Worm (Caenorhabditis elegans): ENCODE measurements around the gene T13F3.6.

Gene T13F3.6

DNA sequence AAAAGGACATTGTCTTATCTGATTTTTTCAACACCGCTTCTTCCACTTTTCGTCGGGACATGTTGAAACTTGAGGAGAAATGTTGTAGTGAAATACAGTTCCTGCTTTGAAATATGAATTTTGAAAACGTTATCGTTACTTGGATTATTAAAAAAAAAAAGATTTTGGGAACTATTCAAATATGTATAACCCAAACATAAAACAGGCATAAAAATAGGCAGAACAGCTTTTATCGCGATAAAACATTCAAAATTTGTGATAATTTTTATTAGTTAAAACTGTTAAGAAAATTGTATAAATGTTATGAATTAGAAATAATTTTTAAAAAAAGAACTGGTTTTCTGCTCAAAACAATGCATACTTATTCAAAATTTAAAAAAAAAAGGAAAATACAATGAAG, 14.6 kb downstream of the T13F3.6 start, which contains the start of gene bgnt-1.3:
TSS of gene bgnt-1.3 (minus strand) at position 101 of the 400 bp plus-strand sequence.
- TF ChIP-seq elt-2 (tag; optimal IDR thresholded peaks at IDR 0.05), result no peak
- no peak for TF ChIP-seq ceh-63 (GFP tag; optimal IDR thresholded peaks at IDR 0.05)
- no peak for TF ChIP-seq nhr-12 (tag; optimal IDR thresholded peaks at IDR 0.05)
- TF ChIP-seq rnt-1 (tag; optimal IDR thresholded peaks at IDR 0.05), result no peak
- TF ChIP-seq nhr-90 (tag; optimal IDR thresholded peaks at IDR 0.05; ENCODE audit: poor library complexity), result no peak
- TF ChIP-seq fkh-8 (tag; optimal IDR thresholded peaks at IDR 0.05), result no peak
- TF ChIP-seq nhr-76 (tag; optimal IDR thresholded peaks at IDR 0.05), result no peak
- TF ChIP-seq unc-86 (tag; optimal IDR thresholded peaks at IDR 0.05), result no peak
- TF ChIP-seq egl-13 (tag; optimal IDR thresholded peaks at IDR 0.05), result no peak
- TF ChIP-seq grh-1 (GFP tag; IDR thresholded peaks at IDR 0.05), result no peak
- no peak for TF ChIP-seq unc-98 (GFP tag; IDR thresholded peaks at IDR 0.05)
- no peak for TF ChIP-seq nhr-47 (tag; optimal IDR thresholded peaks at IDR 0.05)

DNA sequence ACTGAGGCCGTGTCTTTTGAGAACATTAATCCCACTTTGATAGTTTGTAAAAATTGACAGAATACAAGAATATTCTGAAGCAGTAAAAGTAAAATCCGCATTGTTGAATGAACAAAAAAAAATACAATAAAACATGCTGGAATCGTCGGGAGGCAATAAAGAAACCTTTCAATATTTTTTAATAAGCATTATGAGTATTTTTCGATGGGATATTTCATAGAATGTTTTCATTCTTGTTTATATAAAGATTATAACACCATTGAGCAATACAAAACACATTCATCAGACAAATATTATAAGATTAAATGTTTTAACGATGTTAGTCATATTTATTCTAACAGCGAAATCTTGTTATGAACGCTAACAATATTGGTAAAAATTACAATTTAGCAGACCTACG, 17.3 kb downstream of the T13F3.6 start, which contains the start of gene gcy-20:
TSS of gene gcy-20 (minus strand) at position 101 of the 400 bp plus-strand sequence.
- TF ChIP-seq ceh-90 (tag; optimal IDR thresholded peaks at IDR 0.05), result no peak
- TF ChIP-seq unc-130 (tag; optimal IDR thresholded peaks at IDR 0.05), result no peak
- no peak for TF ChIP-seq pag-3 (tag; optimal IDR thresholded peaks at IDR 0.05; ENCODE audit: borderline replicate concordance, insufficient read depth)
- TF ChIP-seq fkh-10 (GFP tag; optimal IDR thresholded peaks at IDR 0.05), result no peak
- TF ChIP-seq mep-1 (tag; optimal IDR thresholded peaks at IDR 0.05), result no peak
- no peak for TF ChIP-seq nhr-12 (tag; optimal IDR thresholded peaks at IDR 0.05)

DNA sequence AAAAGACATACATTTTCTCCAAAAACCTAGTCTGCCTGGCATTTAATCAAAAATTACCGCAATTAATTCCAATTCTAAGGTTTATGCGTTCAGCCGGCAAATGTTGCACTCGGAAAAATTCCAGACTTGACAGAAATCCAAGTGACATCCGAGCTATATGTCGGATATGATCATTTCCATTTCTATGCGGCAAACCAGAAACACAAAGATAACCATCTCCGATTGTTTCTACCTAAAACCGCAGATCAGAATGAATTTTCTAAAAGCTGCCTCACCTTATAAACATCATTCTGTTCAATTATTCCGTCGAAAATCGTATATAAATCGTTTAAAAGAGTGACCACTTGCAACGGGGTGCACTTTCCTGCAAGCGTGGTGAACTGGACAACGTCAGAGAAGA, 21.9 kb downstream of the T13F3.6 start:
- TF ChIP-seq fos-1 (tag; optimal IDR thresholded peaks at IDR 0.05), result no peak
- TF ChIP-seq irx-1 (tag; optimal IDR thresholded peaks at IDR 0.05), result no peak
- TF ChIP-seq mab-9 (GFP tag; IDR thresholded peaks at IDR 0.05), result no peak
- TF ChIP-seq egl-27 (tag; optimal IDR thresholded peaks at IDR 0.05), result no peak
- TF ChIP-seq zip-4 (GFP tag; optimal IDR thresholded peaks at IDR 0.05), result no peak
- TF ChIP-seq ceh-88 (GFP tag; IDR thresholded peaks at IDR 0.05), result no peak
- no peak for TF ChIP-seq rnt-1 (tag; optimal IDR thresholded peaks at IDR 0.05)
- no peak for TF ChIP-seq jun-1 (tag; optimal IDR thresholded peaks at IDR 0.05)
- TF ChIP-seq mdl-1 (tag; optimal IDR thresholded peaks at IDR 0.05), result no peak
- no peak for TF ChIP-seq isw-1 (GFP tag; IDR thresholded peaks at IDR 0.05)
- TF ChIP-seq dsc-1 (tag; optimal IDR thresholded peaks at IDR 0.05), result no peak
- no peak for TF ChIP-seq aha-1 (tag; optimal IDR thresholded peaks at IDR 0.05)
- no peak for TF ChIP-seq egl-13 (tag; optimal IDR thresholded peaks at IDR 0.05)
- no peak for TF ChIP-seq unc-86 (tag; optimal IDR thresholded peaks at IDR 0.05)
- no peak for TF ChIP-seq ceh-90 (tag; optimal IDR thresholded peaks at IDR 0.05)

DNA sequence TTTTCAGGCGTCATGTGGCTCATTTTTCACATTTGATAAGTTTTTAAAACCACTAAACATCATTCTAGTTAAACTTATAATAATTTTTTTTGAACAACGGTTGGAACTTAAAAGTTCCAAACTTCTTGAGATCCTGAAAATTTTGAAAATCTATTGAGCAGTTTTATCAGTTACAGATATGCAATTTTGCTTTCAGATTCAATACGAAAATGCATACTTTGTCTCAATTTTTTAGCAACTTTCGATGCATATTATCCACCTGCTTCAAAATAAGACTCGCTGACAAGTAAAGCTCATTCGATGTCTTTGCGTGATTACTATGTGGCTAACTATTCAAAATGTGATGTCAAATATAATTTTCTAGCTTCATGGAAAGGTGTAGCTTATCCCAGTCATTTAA, 24.4 kb downstream of the T13F3.6 start, which contains the start of gene srh-95:
TSS of gene srh-95 (plus strand) at position 301 of the 400 bp plus-strand sequence.
- TF ChIP-seq rnt-1 (tag; optimal IDR thresholded peaks at IDR 0.05) (no peak), pax-3 (tag; optimal IDR thresholded peaks at IDR 0.05) (no peak), pqm-1 (tag; optimal IDR thresholded peaks at IDR 0.05) (no peak), ceh-90 (tag; optimal IDR thresholded peaks at IDR 0.05) (no peak), nhr-12 (tag; optimal IDR thresholded peaks at IDR 0.05) (no peak), nhr-71 (tag; optimal IDR thresholded peaks at IDR 0.05) (no peak), grh-1 (GFP tag; IDR thresholded peaks at IDR 0.05) (no peak), F16B12.6 (tag; optimal IDR thresholded peaks at IDR 0.05) (no peak), nhr-84 (tag; optimal IDR thresholded peaks at IDR 0.05) (no peak), lin-14 (GFP tag; optimal IDR thresholded peaks at IDR 0.05) (no peak), xbp-1 (tag; optimal IDR thresholded peaks at IDR 0.05) (no peak), ztf-4 (tag; optimal IDR thresholded peaks at IDR 0.05) (no peak), sup-37 (GFP tag; optimal IDR thresholded peaks at IDR 0.05) (no peak), elt-2 (tag; optimal IDR thresholded peaks at IDR 0.05) (no peak)

Data from whole organism, L1 larva.